Fruit fly (Drosophila melanogaster) whole organism, wandering third instar larva: ENCODE data around the gene CG14546.

Source experiments
- Abd-B ChIP-seq: fragments of >200 bp; optimal IDR thresholded peaks from 2 replicates; lab custom pipeline; 2017; ENCODE audit warnings: missing biosample characterization, missing genetic modification characterization
- CG9705 ChIP-seq: fragments of 200-800 bp; sonication (Bioruptor generic); optimal IDR thresholded peaks from 2 replicates; lab custom pipeline; 2018; ENCODE audit warnings: missing biosample characterization, mild to moderate bottlenecking, missing genetic modification characterization
- CrebA ChIP-seq: fragments of 200-800 bp; sonication (Bioruptor generic); optimal IDR thresholded peaks from 2 replicates; lab custom pipeline; 2016; ENCODE audit warnings: missing biosample characterization, mild to moderate bottlenecking, missing genetic modification characterization, borderline replicate concordance
- Dfd ChIP-seq: fragments of >200 bp; optimal IDR thresholded peaks from 2 replicates; lab custom pipeline; 2017; ENCODE audit warnings: missing biosample characterization, missing genetic modification characterization
- Dif ChIP-seq: fragments of 200-275, 200-300 bp; sonication (Bioruptor generic); optimal IDR thresholded peaks from 2 replicates; lab custom pipeline; 2018; ENCODE audit warnings: missing biosample characterization, missing genetic modification characterization; ENCODE audit not compliant: partially characterized antibody
- GATAd ChIP-seq: sonication (Bioruptor generic); optimal IDR thresholded peaks from 2 replicates; lab custom pipeline; 2016; ENCODE audit warnings: missing biosample characterization, missing genetic modification characterization
- Hnf4 ChIP-seq: fragments of 200-800 bp; sonication (Bioruptor generic); optimal IDR thresholded peaks from 2 replicates; lab custom pipeline; 2016; ENCODE audit warnings: missing biosample characterization, mild to moderate bottlenecking, missing genetic modification characterization
- Hr78 ChIP-seq: fragments of >200 bp; optimal IDR thresholded peaks from 2 replicates; lab custom pipeline; 2017; ENCODE audit warnings: missing biosample characterization, missing genetic modification characterization
- Hr83 ChIP-seq: fragments of 200-300 bp; sonication (Bioruptor generic); optimal IDR thresholded peaks from 2 replicates; lab custom pipeline; 2016; ENCODE audit warnings: missing biosample characterization, mild to moderate bottlenecking, missing genetic modification characterization, moderate library complexity; ENCODE audit not compliant: poor library complexity, severe bottlenecking
- Jra ChIP-seq: sonication (Bioruptor generic); optimal IDR thresholded peaks from 2 replicates; lab custom pipeline; 2016; ENCODE audit warnings: missing biosample characterization, missing genetic modification characterization
- N ChIP-seq: fragments of >200 bp; optimal IDR thresholded peaks from 2 replicates; lab custom pipeline; 2018; ENCODE audit warnings: missing biosample characterization, missing external identifiers, missing genetic modification characterization
- OdsH ChIP-seq: fragments of 200-800 bp; sonication (Bioruptor generic); optimal IDR thresholded peaks from 2 replicates; lab custom pipeline; 2016; ENCODE audit warnings: missing biosample characterization, mild to moderate bottlenecking, missing genetic modification characterization
- Rel ChIP-seq, 2 experiments: fragments of 200-800 bp; sonication (Bioruptor generic) in 1 of 2; optimal IDR thresholded peaks; 2 replicates in 1 of 2; 3 replicates in 1 of 2; lab custom pipeline; 2016 to 2019; ENCODE audit warnings: mild to moderate bottlenecking in 2 of 2, missing biosample characterization in 2 of 2, missing genetic modification characterization in 2 of 2, moderate library complexity in 1 of 2
- Vsx2 ChIP-seq: fragments of 200-300, 225-300 bp; sonication (Bioruptor generic); optimal IDR thresholded peaks from 2 replicates; lab custom pipeline; 2018; ENCODE audit warnings: missing biosample characterization, missing genetic modification characterization; ENCODE audit not compliant: partially characterized antibody
- br ChIP-seq: fragments of 200-800 bp; sonication (Bioruptor generic); optimal IDR thresholded peaks from 2 replicates; lab custom pipeline; 2016; ENCODE audit warnings: missing biosample characterization, missing genetic modification characterization
- brk ChIP-seq: fragments of 200-800 bp; sonication (Bioruptor generic); optimal IDR thresholded peaks from 2 replicates; lab custom pipeline; 2016; ENCODE audit warnings: missing biosample characterization, mild to moderate bottlenecking, missing genetic modification characterization
- dl ChIP-seq, 2 experiments: fragments of 175-275, 200-275 bp in 1 of 2; fragments of 200-275 bp in 1 of 2; sonication (Bioruptor generic); optimal IDR thresholded peaks; lab custom pipeline; 2018; ENCODE audit warnings: mild to moderate bottlenecking in 2 of 2, missing biosample characterization in 2 of 2, missing genetic modification characterization in 2 of 2, moderate library complexity in 2 of 2; ENCODE audit not compliant: partially characterized antibody in 2 of 2, insufficient read depth in 1 of 2
- dmrt93B ChIP-seq: fragments of 200-800 bp; sonication (Bioruptor generic); optimal IDR thresholded peaks from 2 replicates; lab custom pipeline; 2018; ENCODE audit warnings: missing biosample characterization, mild to moderate bottlenecking, missing genetic modification characterization
- dsf ChIP-seq: sonication (Bioruptor generic); optimal IDR thresholded peaks from 2 replicates; lab custom pipeline; 2016; ENCODE audit warnings: missing biosample characterization, missing genetic modification characterization, borderline replicate concordance
- foxo ChIP-seq, 2 experiments: fragments of 200-800 bp; sonication (Bioruptor generic); optimal IDR thresholded peaks; 2 replicates in 1 of 2; 3 replicates in 1 of 2; lab custom pipeline; 2016 to 2017; ENCODE audit warnings: missing biosample characterization in 2 of 2, missing genetic modification characterization in 2 of 2
- fru ChIP-seq: fragments of 200-800 bp; sonication (Bioruptor generic); optimal IDR thresholded peaks from 3 replicates; lab custom pipeline; 2016; ENCODE audit warnings: missing biosample characterization, mild to moderate bottlenecking, missing genetic modification characterization
- h ChIP-seq: fragments of 200-800 bp; sonication (Bioruptor generic); optimal IDR thresholded peaks from 3 replicates; lab custom pipeline; 2016; ENCODE audit warnings: missing biosample characterization, mild to moderate bottlenecking, missing genetic modification characterization
- jim ChIP-seq: fragments of 175-275, 200-325 bp; sonication (Bioruptor generic); optimal IDR thresholded peaks from 2 replicates; lab custom pipeline; 2016; ENCODE audit warnings: missing biosample characterization, mild to moderate bottlenecking, missing genetic modification characterization
- pan ChIP-seq: fragments of >200 bp; optimal IDR thresholded peaks from 2 replicates; lab custom pipeline; 2017
- psq ChIP-seq: fragments of 200-800 bp; sonication (Bioruptor generic); optimal IDR thresholded peaks from 3 replicates; lab custom pipeline; 2017; ENCODE audit warnings: missing biosample characterization, mild to moderate bottlenecking, missing genetic modification characterization, moderate library complexity
- rgr ChIP-seq: fragments of 200-800 bp; sonication (Bioruptor generic); optimal IDR thresholded peaks from 3 replicates; lab custom pipeline; 2016; ENCODE audit warnings: missing biosample characterization, mild to moderate bottlenecking, missing genetic modification characterization
- sv ChIP-seq: fragments of 200-800 bp; sonication (Bioruptor generic); optimal IDR thresholded peaks from 3 replicates; lab custom pipeline; 2016; ENCODE audit warnings: missing biosample characterization, missing genetic modification characterization
- tai ChIP-seq: sonication (Bioruptor generic); optimal IDR thresholded peaks from 2 replicates; lab custom pipeline; 2016; ENCODE audit warnings: missing biosample characterization, missing genetic modification characterization
- usp ChIP-seq: fragments of >200 bp; optimal IDR thresholded peaks from 2 replicates; lab custom pipeline; 2017; ENCODE audit warnings: missing biosample characterization, missing genetic modification characterization
- woc ChIP-seq: sonication (Bioruptor generic); optimal IDR thresholded peaks from 2 replicates; lab custom pipeline; 2016; ENCODE audit warnings: missing biosample characterization, mild to moderate bottlenecking, missing genetic modification characterization

CG14546 gene

DNA sequence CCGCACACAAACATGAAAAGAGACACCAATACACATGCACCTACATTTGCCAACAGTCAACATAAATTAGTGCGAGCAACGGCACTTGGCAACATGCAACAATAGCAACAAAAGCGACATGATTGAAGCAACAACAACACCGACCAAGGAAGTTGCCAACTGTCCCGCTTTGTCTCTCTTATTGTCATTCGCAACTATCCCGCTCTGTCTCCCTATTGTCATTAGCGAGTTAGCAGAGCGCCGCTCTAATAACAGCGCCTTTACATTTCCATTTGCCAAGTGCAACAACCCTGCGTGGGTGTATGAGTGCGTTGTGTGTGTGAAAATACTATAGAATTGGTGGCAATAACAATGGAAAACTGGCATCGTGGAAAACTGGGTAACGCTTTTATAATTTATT, 38.6 kb downstream of the CG14546 start:
- TF ChIP-seq dsf (GFP tag; lab: Kevin White, UChicago) (no peak), CG9705 (no peak), N (no peak), dmrt93B (GFP tag; lab: Kevin White, UChicago) (no peak), rgr (no peak), sv (GFP tag; lab: Kevin White, UChicago) (no peak), jim (GFP tag; lab: Kevin White, UChicago) (no peak), Hnf4 (GFP tag; lab: Kevin White, UChicago) (no peak), h (GFP tag; lab: Kevin White, UChicago) (no peak), brk (GFP tag; lab: Kevin White, UChicago) (no peak), Hr83 (GFP tag; lab: Kevin White, UChicago) (no peak), OdsH (GFP tag; lab: Kevin White, UChicago) (no peak), tai (no peak), psq (GFP tag; lab: Kevin White, UChicago) (no peak), usp (GFP tag; lab: Kevin White, UChicago) (no peak), foxo (GFP tag; optimal IDR thresholded peaks at IDR 0.05; lab: Kevin White, UChicago) (no peak), Jra (GFP tag; lab: Kevin White, UChicago) (no peak), Dif (no peak), dl (GFP tag; optimal IDR thresholded peaks at IDR 0.05; lab: Kevin White, UChicago; ENCODE audit: insufficient read depth in 1 of 2, partially characterized antibody in 2 of 2) (no peak)

DNA sequence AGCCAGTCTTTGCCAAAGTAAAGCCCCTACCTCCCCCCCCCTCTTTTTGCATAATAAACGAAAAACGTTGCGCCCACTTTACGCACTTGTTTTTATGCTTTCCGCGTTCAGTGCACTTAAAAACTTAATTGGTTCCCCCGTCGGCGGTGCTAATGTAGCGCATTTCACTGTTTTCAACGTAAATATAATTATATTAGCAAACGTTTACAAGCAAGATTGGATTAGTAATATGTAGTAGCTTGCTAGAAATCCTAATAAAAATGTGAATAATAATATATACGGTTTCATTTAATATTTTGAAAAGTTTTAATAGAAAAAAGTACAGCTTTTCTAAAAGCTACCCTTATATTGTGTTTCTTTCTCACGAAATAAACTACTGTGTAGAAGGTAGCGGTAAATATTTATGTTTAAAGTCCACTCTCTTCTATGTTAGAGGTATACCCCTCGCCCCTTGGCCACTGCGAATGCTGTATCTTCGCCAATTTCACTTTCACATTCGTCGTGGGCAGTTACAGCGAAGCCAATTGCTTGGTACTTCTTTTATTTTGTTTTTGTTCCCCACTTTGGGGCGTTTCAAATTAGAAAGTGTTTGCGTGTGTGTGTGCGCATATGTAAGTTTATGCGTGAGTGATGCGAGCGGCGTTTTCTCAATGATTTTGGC, 39.7 kb downstream of the CG14546 start:
- TF ChIP-seq tai (no peak), dmrt93B (GFP tag; lab: Kevin White, UChicago) (no peak), brk (GFP tag; lab: Kevin White, UChicago) (no peak), Hnf4 (GFP tag; lab: Kevin White, UChicago) (no peak), N (no peak), fru (GFP tag; lab: Kevin White, UChicago) (no peak), jim (GFP tag; lab: Kevin White, UChicago) (no peak), Hr78 (GFP tag; lab: Kevin White, UChicago) (no peak), sv (GFP tag; lab: Kevin White, UChicago) (no peak), dsf (GFP tag; lab: Kevin White, UChicago) (no peak), Dfd (GFP tag; lab: Kevin White, UChicago) (no peak), woc (GFP tag; lab: Kevin White, UChicago) (no peak), br (GFP tag; lab: Kevin White, UChicago) (no peak), h (GFP tag; lab: Kevin White, UChicago) (no peak), GATAd (GFP tag; lab: Kevin White, UChicago) (no peak), CrebA (GFP tag; lab: Kevin White, UChicago) (no peak)

DNA sequence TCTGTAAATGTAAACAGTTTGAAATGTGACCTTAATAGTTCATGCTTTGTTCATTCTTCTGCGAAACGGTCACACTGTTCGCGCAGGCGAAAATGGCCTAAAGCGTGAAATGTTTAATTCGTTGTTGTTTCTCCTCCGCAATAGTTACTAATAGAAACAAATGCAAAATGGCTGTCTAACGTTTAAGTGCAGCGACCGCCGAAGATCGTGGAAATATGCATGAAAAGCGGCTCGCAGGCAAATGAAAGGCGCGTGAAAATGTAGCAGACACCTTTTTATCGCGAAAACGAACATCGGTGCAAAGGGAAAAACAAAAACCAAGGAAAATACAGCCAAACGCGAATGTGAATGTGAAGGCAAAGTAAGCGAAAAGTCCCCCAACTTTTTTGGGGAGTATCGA, 40.5 kb downstream of the CG14546 start, which contains the start of gene SppL:
TSS of gene SppL (plus strand) at position 70 of the 400 bp plus-strand sequence.
- TF ChIP-seq N (no peak), rgr (no peak), fru (GFP tag; lab: Kevin White, UChicago) (no peak), psq (GFP tag; lab: Kevin White, UChicago) (peak; percentile 74), sv (GFP tag; lab: Kevin White, UChicago) (no peak), CG9705 (no peak), brk (GFP tag; lab: Kevin White, UChicago) (no peak), tai (no peak), pan (no peak), CrebA (GFP tag; lab: Kevin White, UChicago) (no peak), Rel (GFP tag; optimal IDR thresholded peaks at IDR 0.05; lab: Kevin White, UChicago) (no peak), Rel (tag; optimal IDR thresholded peaks at IDR 0.05; lab: Kevin White, UChicago) (peak; percentile 99), Abd-B (GFP tag; lab: Kevin White, UChicago) (no peak), Vsx2 (no peak)
- TF ChIP-seq, all 38 proteins: peak for 2
